Worm (Caenorhabditis elegans): Measurements from ENCODE around the gene F48E8.4.

- no peak for TF ChIP-seq blmp-1 (tag; optimal IDR thresholded peaks at IDR 0.05)
- TF ChIP-seq pha-4 (tag; optimal IDR thresholded peaks at IDR 0.05): no peak
- no peak for TF ChIP-seq unc-39 (tag; optimal IDR thresholded peaks at IDR 0.05)
- no peak for TF ChIP-seq lsy-2 (tag; optimal IDR thresholded peaks at IDR 0.05)
- TF ChIP-seq nhr-237 (tag; optimal IDR thresholded peaks at IDR 0.05): no peak
- TF ChIP-seq lin-13 (tag; optimal IDR thresholded peaks at IDR 0.05): no peak
- no peak for TF ChIP-seq nhr-12 (tag; optimal IDR thresholded peaks at IDR 0.05)
- TF ChIP-seq sptf-1 (tag; optimal IDR thresholded peaks at IDR 0.05): no peak
- no peak for TF ChIP-seq mep-1 (tag; optimal IDR thresholded peaks at IDR 0.05)
- no peak for TF ChIP-seq nhr-28 (tag; optimal IDR thresholded peaks at IDR 0.05)
- no peak for TF ChIP-seq ztf-11 (tag; optimal IDR thresholded peaks at IDR 0.05)
Observed at ce11 chrIII:5486345-5486744, 33.0 kb downstream of the F48E8.4 start.
